Worm (Caenorhabditis elegans): Measurements from ENCODE around the gene K11H3.8.

Gene K11H3.8

ce11 chrIII:9853667-9854620 is 19.0 kb downstream of the K11H3.8 start:
- TF ChIP-seq unc-62 (GFP tag; optimal IDR thresholded peaks at IDR 0.05), result no peak

DNA sequence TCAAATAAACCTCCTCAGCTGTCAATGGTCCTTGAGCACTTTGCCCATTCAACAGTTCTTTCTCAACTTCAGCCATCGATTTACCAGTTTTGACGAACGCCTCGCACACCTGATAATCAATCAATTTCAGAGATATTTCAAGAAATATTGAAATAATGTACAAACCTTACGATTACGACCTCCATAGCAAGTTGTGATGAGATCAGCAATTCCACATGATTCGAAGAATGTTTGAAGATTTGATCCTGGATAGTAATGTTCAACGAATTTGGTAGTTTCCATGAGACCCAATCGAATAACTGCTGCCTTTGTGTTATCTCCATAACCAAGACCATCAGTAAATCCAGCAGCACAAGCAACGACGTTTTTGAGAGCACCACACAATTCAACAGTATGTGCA is 20.0 kb downstream of the K11H3.8 start:
- no peak for TF ChIP-seq unc-62 (GFP tag; optimal IDR thresholded peaks at IDR 0.05)

DNA sequence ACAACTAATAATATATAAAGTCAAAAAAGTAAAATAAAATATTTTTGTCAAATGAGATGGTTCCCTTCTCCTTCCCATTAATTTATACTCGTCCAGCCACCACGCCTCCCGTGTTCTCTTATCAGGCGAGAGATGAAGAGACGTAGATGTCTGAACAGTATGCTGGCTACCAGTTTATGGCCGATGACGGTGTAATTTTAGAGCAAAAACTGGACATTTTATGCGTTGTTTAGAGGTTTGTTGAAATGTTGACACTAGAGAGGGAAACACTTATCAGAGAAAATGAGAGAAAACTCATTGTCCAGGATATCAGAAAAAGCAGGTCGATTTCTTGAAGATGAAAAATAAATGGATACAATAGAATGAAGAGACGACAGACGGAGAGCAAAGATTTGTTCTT is 22.1 kb downstream of the K11H3.8 start:
- TF ChIP-seq unc-62 (GFP tag; optimal IDR thresholded peaks at IDR 0.05), result no peak

ce11 chrIII:9858061-9858460 is 23.1 kb downstream of the K11H3.8 start:
- no peak for TF ChIP-seq unc-62 (GFP tag; optimal IDR thresholded peaks at IDR 0.05)

- TF ChIP-seq unc-62 (GFP tag; optimal IDR thresholded peaks at IDR 0.05), result no peak
Measured at ce11 chrIII:9859133-9859775, 24.3 kb downstream of the K11H3.8 start, which contains the start of gene gpdh-2. TSS of gene gpdh-2 (minus strand) at chrIII:9859183.

DNA sequence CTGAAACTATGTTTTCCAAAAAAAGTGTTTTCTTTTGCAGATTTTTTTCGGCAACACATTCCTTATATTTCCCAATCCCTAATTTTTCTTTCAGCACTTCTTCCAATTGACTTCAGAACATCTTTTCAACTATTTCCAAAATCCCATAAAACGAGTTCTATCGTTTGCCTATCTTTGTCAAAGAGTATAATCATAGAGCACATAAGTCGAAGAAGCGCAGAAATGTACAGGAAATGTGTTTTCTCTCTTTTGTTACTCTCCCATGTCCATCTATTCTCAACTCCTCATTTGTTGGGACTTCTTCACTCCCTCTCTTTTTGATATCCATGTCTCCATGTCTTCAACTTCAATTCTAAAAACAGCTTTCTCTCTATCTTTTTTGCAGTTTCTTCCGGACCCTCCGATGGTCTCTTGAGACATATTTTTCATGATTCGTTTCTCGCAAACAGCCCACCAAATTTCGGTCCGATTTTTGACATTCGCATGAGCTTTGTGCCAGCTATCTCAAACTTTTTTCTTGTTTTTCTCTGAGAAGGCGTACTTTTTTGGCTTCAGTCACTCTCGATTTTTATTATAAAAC is 25.3 kb downstream of the K11H3.8 start, which contains the start of gene twk-48:
Gene twk-48, plus strand, starts transcription at position 530 of the 580 bp plus-strand sequence.
- no peak for TF ChIP-seq unc-62 (GFP tag; optimal IDR thresholded peaks at IDR 0.05)

- no peak for TF ChIP-seq unc-62 (GFP tag; optimal IDR thresholded peaks at IDR 0.05)
Measured at ce11 chrIII:9861470-9862342, 26.7 kb downstream of the K11H3.8 start.

ce11 chrIII:9862469-9862868 is 27.5 kb downstream of the K11H3.8 start:
- no peak for TF ChIP-seq unc-62 (GFP tag; optimal IDR thresholded peaks at IDR 0.05)

DNA sequence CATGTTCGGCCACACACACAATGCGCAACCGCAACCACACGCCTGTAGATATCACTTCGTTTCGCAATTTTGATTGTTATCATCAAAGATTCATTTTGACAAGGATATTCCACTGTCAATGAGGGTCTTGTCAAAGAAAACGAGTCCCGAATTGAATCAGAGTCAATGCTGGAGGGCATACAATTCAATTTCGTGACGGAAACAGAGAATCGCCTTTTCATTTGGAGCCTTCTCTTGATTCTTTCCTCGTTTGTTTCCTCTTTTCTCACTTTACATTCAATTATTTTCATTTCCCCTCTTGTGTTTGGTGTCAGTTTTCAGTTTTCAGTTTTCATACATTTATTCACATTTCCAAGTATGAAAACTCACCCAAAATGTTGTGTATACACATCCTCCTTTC is 32.4 kb downstream of the K11H3.8 start:
- TF ChIP-seq unc-62 (GFP tag; optimal IDR thresholded peaks at IDR 0.05), result no peak

- TF ChIP-seq unc-62 (GFP tag; optimal IDR thresholded peaks at IDR 0.05), result no peak
Measured at ce11 chrIII:9867780-9868503, 33.0 kb downstream of the K11H3.8 start, which contains the start of gene dhhc-4. TSS of gene dhhc-4 (minus strand) at chrIII:9867792.

DNA sequence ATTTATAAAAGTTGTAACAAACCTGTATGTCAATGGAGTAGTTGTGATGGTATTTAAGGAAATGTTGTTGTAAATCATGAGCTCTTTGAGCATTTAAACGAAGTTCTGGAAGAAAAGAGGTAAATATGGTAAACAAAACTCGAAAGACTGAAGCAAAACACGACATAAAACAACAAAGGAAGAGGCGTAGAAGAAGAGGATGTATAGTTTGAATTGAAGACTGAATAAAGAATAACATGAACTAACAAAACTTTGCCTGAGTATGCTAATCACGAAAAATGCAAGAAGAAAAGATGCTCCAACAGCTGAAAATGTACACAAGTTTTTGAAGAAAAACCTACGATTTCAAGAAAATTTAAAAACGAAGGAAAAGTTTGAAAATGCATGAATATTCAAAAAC is 36.0 kb downstream of the K11H3.8 start, which contains the start of gene ZK757.1:
Gene ZK757.1, minus strand, starts transcription at position 101 of the 400 bp plus-strand sequence.
- TF ChIP-seq unc-62 (GFP tag; optimal IDR thresholded peaks at IDR 0.05), result no peak

DNA sequence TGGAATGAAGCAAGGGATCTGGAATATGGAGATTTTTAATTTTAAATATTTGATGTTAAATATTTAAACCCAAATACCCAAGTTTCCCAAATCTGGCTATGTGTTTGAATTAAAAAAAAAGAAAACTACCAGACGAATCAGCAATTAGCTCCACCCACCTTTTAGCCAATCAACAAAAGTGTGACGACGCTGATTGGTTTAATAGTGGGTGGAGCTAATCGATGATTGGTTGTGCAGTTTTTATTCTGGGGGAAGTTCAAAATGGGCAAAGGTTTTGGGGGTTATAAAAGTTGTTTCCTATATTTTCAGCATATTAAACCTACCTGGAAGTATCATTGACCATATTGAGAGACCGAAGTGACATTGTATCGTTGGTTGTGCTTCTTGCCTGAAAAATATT is 39.5 kb downstream of the K11H3.8 start:
- no peak for TF ChIP-seq unc-62 (GFP tag; optimal IDR thresholded peaks at IDR 0.05)

- no peak for TF ChIP-seq unc-62 (GFP tag; optimal IDR thresholded peaks at IDR 0.05)
Measured at ce11 chrIII:9876951-9877350, 42.0 kb downstream of the K11H3.8 start, which contains the start of gene ZK757.10. TSS of gene ZK757.10 (plus strand) at chrIII:9877251.

DNA sequence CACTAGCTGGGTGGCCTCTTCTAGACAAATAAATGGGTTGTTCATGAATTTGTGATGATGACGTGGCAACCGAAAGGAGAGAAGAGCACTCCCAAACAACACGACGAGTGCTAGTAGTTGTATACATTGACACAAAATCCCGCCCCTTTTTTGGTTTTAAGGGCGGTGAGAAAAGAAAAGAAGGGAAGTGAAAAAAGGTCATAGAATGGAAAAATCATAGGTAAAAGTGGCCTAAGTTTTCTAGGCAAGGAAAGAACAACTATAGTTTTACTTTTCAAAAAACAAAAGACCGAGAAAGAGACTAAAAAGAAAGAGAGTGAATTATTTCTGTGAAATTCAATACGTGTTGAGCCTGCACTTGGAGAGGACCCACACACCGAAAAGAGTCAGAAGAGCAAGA is 43.8 kb downstream of the K11H3.8 start, which contains the start of gene ZK757.2:
Gene ZK757.2, minus strand, starts transcription at position 101 of the 400 bp plus-strand sequence.
- TF ChIP-seq unc-62 (GFP tag; optimal IDR thresholded peaks at IDR 0.05), result no peak
